Fruit fly (Drosophila melanogaster) whole organism, embryonic: ENCODE results near the gene PsGEF.
A peak's percentile ranks its signal among the peaks of the same experiment; 100 is the strongest.

ENCODE experiments used
- Aef1 ChIP-seq: fragments of 200-800 bp; sonication (Bioruptor generic); IDR thresholded peaks from 3 replicates; pipeline ENCODE4 v1.3.6; 2022; ENCODE audit warnings: missing biosample characterization, missing genetic modification characterization
- CG11504 ChIP-seq: fragments of 200-800 bp; sonication (Bioruptor generic); optimal IDR thresholded peaks from 3 replicates; lab custom pipeline; 2019; ENCODE audit warnings: missing biosample characterization, mild to moderate bottlenecking, missing genetic modification characterization, moderate library complexity
- CG12155 ChIP-seq: fragments of 200-800 bp; sonication (Bioruptor generic); optimal IDR thresholded peaks from 3 replicates; lab custom pipeline; 2016; ENCODE audit warnings: missing biosample characterization, missing genetic modification characterization
- CG12391 ChIP-seq: fragments of 200-800 bp; sonication (Bioruptor generic); optimal IDR thresholded peaks from 3 replicates; lab custom pipeline; 2018; ENCODE audit warnings: missing biosample characterization, mild to moderate bottlenecking, missing genetic modification characterization, moderate library complexity
- CG12942 ChIP-seq: fragments of 200-800 bp; sonication (Bioruptor generic); optimal IDR thresholded peaks from 3 replicates; lab custom pipeline; 2016; ENCODE audit warnings: missing biosample characterization, missing genetic modification characterization
- CG13424 ChIP-seq: fragments of 200-800 bp; sonication (Bioruptor generic); optimal IDR thresholded peaks from 2 replicates; lab custom pipeline; 2019; ENCODE audit warnings: missing biosample characterization, mild to moderate bottlenecking, missing genetic modification characterization, moderate library complexity
- CG14441 ChIP-seq: fragments of 200-800 bp; sonication (Bioruptor generic); IDR thresholded peaks from 2 replicates; pipeline ENCODE4 v1.3.6; 2022; ENCODE audit warnings: missing biosample characterization, missing genetic modification characterization
- CG15269 ChIP-seq: fragments of 200-800 bp; sonication (Bioruptor generic); optimal IDR thresholded peaks from 2 replicates; lab custom pipeline; 2018; ENCODE audit warnings: missing biosample characterization, mild to moderate bottlenecking, missing genetic modification characterization, moderate library complexity
- CG17359 ChIP-seq: fragments of 200-800 bp; sonication (Bioruptor generic); optimal IDR thresholded peaks from 3 replicates; lab custom pipeline; 2018; ENCODE audit warnings: missing biosample characterization, mild to moderate bottlenecking, missing genetic modification characterization, moderate library complexity
- CG17829 ChIP-seq: fragments of 200-800 bp; optimal IDR thresholded peaks from 2 replicates; lab custom pipeline; 2019; ENCODE audit warnings: missing biosample characterization, mild to moderate bottlenecking, missing genetic modification characterization, moderate library complexity
- CG18262 ChIP-seq: fragments of 200-800 bp; optimal IDR thresholded peaks from 3 replicates; lab custom pipeline; 2019; ENCODE audit warnings: missing biosample characterization, mild to moderate bottlenecking, missing genetic modification characterization, moderate library complexity
- CG2712 ChIP-seq: fragments of 200-800 bp; optimal IDR thresholded peaks from 3 replicates; lab custom pipeline; 2019; ENCODE audit warnings: missing biosample characterization, mild to moderate bottlenecking, missing genetic modification characterization, moderate library complexity
- CG30403 ChIP-seq: fragments of 200-800 bp; sonication (Bioruptor generic); optimal IDR thresholded peaks from 3 replicates; lab custom pipeline; 2016; ENCODE audit warnings: missing biosample characterization, missing genetic modification characterization
- CG3163 ChIP-seq: fragments of 200-800 bp; sonication (Bioruptor generic); optimal IDR thresholded peaks from 3 replicates; lab custom pipeline; 2016; ENCODE audit warnings: missing biosample characterization, missing genetic modification characterization
- CG32772 ChIP-seq: fragments of 200-800 bp; sonication (Bioruptor generic); IDR thresholded peaks from 2 replicates; pipeline ENCODE4 v1.3.6; 2022; ENCODE audit warnings: missing biosample characterization, missing genetic modification characterization
- CG6689 ChIP-seq: fragments of 200-800 bp; sonication (Bioruptor generic); IDR thresholded peaks from 2 replicates; pipeline ENCODE4 v1.3.6; 2022; ENCODE audit warnings: missing biosample characterization, missing genetic modification characterization
- CG6765 ChIP-seq: fragments of 200-800 bp; sonication (Bioruptor generic); optimal IDR thresholded peaks from 3 replicates; lab custom pipeline; 2017; ENCODE audit warnings: missing biosample characterization, mild to moderate bottlenecking, missing genetic modification characterization
- CG7556 ChIP-seq: fragments of 200-800 bp; sonication (Bioruptor generic); optimal IDR thresholded peaks from 2 replicates; lab custom pipeline; 2017; ENCODE audit warnings: missing biosample characterization, mild to moderate bottlenecking, missing genetic modification characterization
- CG7839 ChIP-seq: fragments of 200-800 bp; sonication (Bioruptor generic); optimal IDR thresholded peaks from 3 replicates; lab custom pipeline; 2018; ENCODE audit warnings: missing biosample characterization, mild to moderate bottlenecking, missing genetic modification characterization, moderate library complexity
- CG7928 ChIP-seq: fragments of 200-800 bp; sonication (Bioruptor generic); optimal IDR thresholded peaks from 2 replicates; lab custom pipeline; 2017; ENCODE audit warnings: missing biosample characterization, mild to moderate bottlenecking, missing genetic modification characterization
- CG8478 ChIP-seq: fragments of >200 bp; optimal IDR thresholded peaks from 2 replicates; lab custom pipeline; 2018
- CG9437 ChIP-seq: fragments of 200-800 bp; sonication (Bioruptor generic); optimal IDR thresholded peaks from 2 replicates; lab custom pipeline; 2018; ENCODE audit warnings: missing biosample characterization, mild to moderate bottlenecking, missing genetic modification characterization
- CoRest ChIP-seq: fragments of 200-800 bp; sonication (Bioruptor generic); optimal IDR thresholded peaks from 3 replicates; lab custom pipeline; 2018; ENCODE audit warnings: missing biosample characterization, mild to moderate bottlenecking, missing genetic modification characterization, moderate library complexity
- D19A ChIP-seq: fragments of 200-800 bp; optimal IDR thresholded peaks from 3 replicates; lab custom pipeline; 2019; ENCODE audit warnings: missing biosample characterization, mild to moderate bottlenecking, missing genetic modification characterization, moderate library complexity
- HLH3B ChIP-seq: fragments of 200-800 bp; sonication (Bioruptor generic); IDR thresholded peaks from 2 replicates; pipeline ENCODE4 v1.3.6; 2022; ENCODE audit warnings: missing biosample characterization, missing genetic modification characterization
- Med ChIP-seq: fragments of 200-800 bp; sonication (Bioruptor generic); peaks from one replicate; lab custom pipeline; 2016; ENCODE audit warnings: missing biosample characterization, missing genetic modification characterization, mild to moderate bottlenecking, inconsistent platforms, moderate library complexity
- Nf-YA ChIP-seq: fragments of 200-800 bp; sonication (Bioruptor generic); IDR thresholded peaks from 2 replicates; pipeline ENCODE4 v1.3.6; 2022; ENCODE audit warnings: missing biosample characterization, missing genetic modification characterization
- Rx ChIP-seq: fragments of 200-800 bp; sonication (Bioruptor generic); IDR thresholded peaks from 2 replicates; pipeline ENCODE4 v1.3.6; 2022; ENCODE audit warnings: missing biosample characterization, missing genetic modification characterization
- Ssrp ChIP-seq: fragments of 200-800 bp; sonication (Bioruptor generic); optimal IDR thresholded peaks from 2 replicates; lab custom pipeline; 2018; ENCODE audit warnings: missing biosample characterization, mild to moderate bottlenecking, missing genetic modification characterization, moderate library complexity
- Xbp1 ChIP-seq: fragments of 200-800 bp; sonication (Bioruptor generic); optimal IDR thresholded peaks from 3 replicates; lab custom pipeline; 2016; ENCODE audit warnings: missing biosample characterization, mild to moderate bottlenecking, missing genetic modification characterization
- Xrp1 ChIP-seq: fragments of 200-800 bp; sonication (Bioruptor generic); IDR thresholded peaks from 2 replicates; pipeline ENCODE4 v1.3.6; 2022; ENCODE audit warnings: missing biosample characterization, missing genetic modification characterization
- az2 ChIP-seq: fragments of 200-800 bp; sonication (Bioruptor generic); optimal IDR thresholded peaks from 3 replicates; lab custom pipeline; 2016; ENCODE audit warnings: missing biosample characterization, missing genetic modification characterization
- dmrt11E ChIP-seq: fragments of 200-800 bp; sonication (Bioruptor generic); optimal IDR thresholded peaks from 3 replicates; lab custom pipeline; 2018; ENCODE audit warnings: missing biosample characterization, mild to moderate bottlenecking, missing genetic modification characterization, moderate library complexity
- dmrt99B ChIP-seq: fragments of 200-800 bp; sonication (Bioruptor generic); optimal IDR thresholded peaks from 2 replicates; lab custom pipeline; 2018; ENCODE audit warnings: missing biosample characterization, mild to moderate bottlenecking, missing genetic modification characterization, moderate library complexity
- dpn ChIP-seq, 2 experiments: fragments of 200-800 bp; sonication (Bioruptor generic); optimal IDR thresholded peaks; 3 replicates each; lab custom pipeline; 2016; ENCODE audit warnings: missing biosample characterization in 2 of 2, missing genetic modification characterization in 2 of 2
- grau ChIP-seq: fragments of 200-800 bp; optimal IDR thresholded peaks from 3 replicates; lab custom pipeline; 2019; ENCODE audit warnings: missing biosample characterization, mild to moderate bottlenecking, missing genetic modification characterization, moderate library complexity
- gsb-n ChIP-seq: fragments of 200-800 bp; sonication (Bioruptor generic); optimal IDR thresholded peaks from 3 replicates; lab custom pipeline; 2018; ENCODE audit warnings: missing biosample characterization, mild to moderate bottlenecking, missing genetic modification characterization
- ham ChIP-seq: fragments of 200-800 bp; sonication (Bioruptor generic); IDR thresholded peaks from 2 replicates; pipeline ENCODE4 v1.3.6; 2022; ENCODE audit warnings: missing biosample characterization, missing genetic modification characterization
- knrl ChIP-seq: fragments of 200-800 bp; sonication (Bioruptor generic); IDR thresholded peaks from 3 replicates; pipeline ENCODE4 v1.3.6; 2022; ENCODE audit warnings: missing biosample characterization, missing genetic modification characterization; ENCODE audit not compliant: partially characterized antibody
- lmd ChIP-seq: fragments of 200-800 bp; sonication (Bioruptor generic); IDR thresholded peaks from 2 replicates; pipeline ENCODE4 v1.3.6; 2022; ENCODE audit warnings: missing biosample characterization, missing genetic modification characterization
- nmo ChIP-seq: fragments of 200-800 bp; sonication (Bioruptor generic); optimal IDR thresholded peaks from 2 replicates; lab custom pipeline; 2018; ENCODE audit warnings: missing biosample characterization, mild to moderate bottlenecking, missing genetic modification characterization, moderate library complexity
- odd ChIP-seq: fragments of 200-800 bp; sonication (Bioruptor generic); optimal IDR thresholded peaks from 2 replicates; lab custom pipeline; 2017; ENCODE audit warnings: missing biosample characterization, mild to moderate bottlenecking, missing genetic modification characterization
- phol ChIP-seq: fragments of 200-800 bp; sonication (Bioruptor generic); optimal IDR thresholded peaks from 3 replicates; lab custom pipeline; 2018; ENCODE audit warnings: missing biosample characterization, mild to moderate bottlenecking, missing genetic modification characterization, moderate library complexity
- row ChIP-seq: fragments of 200-800 bp; sonication (Bioruptor generic); IDR thresholded peaks from 3 replicates; pipeline ENCODE4 v1.3.6; 2022; ENCODE audit warnings: missing biosample characterization, missing genetic modification characterization
- sisA ChIP-seq: fragments of 200-800 bp; sonication (Bioruptor generic); IDR thresholded peaks from 2 replicates; pipeline ENCODE4 v1.3.6; 2022; ENCODE audit warnings: missing biosample characterization, missing genetic modification characterization
- tio ChIP-seq: fragments of 200-800 bp; sonication (Bioruptor generic); optimal IDR thresholded peaks from 2 replicates; lab custom pipeline; 2017; ENCODE audit warnings: missing biosample characterization, missing genetic modification characterization, inconsistent platforms
- unpg ChIP-seq: fragments of 200-800 bp; sonication (Bioruptor generic); optimal IDR thresholded peaks from 3 replicates; lab custom pipeline; 2018; ENCODE audit warnings: missing biosample characterization, mild to moderate bottlenecking, missing genetic modification characterization, moderate library complexity
- wdn ChIP-seq: fragments of 200-800 bp; sonication (Bioruptor generic); IDR thresholded peaks from 2 replicates; pipeline ENCODE4 v1.3.6; 2022; ENCODE audit warnings: missing biosample characterization, missing genetic modification characterization

The PsGEF gene

DNA sequence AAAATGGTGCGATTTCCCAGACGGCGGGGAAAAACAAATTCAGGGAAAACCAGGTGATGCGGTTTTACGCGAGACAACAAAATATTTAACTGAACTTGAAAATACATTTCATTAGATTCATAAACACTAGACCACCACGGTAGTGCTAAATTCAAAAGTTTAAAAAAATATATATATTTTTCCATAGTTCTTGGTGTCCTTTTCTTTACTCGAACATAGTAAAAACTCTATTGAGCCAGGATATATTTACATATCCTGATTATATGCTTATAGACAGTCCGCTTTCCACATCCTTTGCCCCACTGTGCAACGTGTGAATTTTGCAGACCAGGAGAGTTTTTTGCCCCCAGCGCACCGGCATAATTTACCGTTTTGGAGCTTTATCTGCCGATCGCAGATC, 22.1 kb downstream of the PsGEF start (continued):
- TF ChIP-seq CG2712 (tag; lab: Kevin White, UChicago) (peak; percentile 47), CG32772 (no peak), CG11504 (tag; lab: Kevin White, UChicago) (peak; percentile 58), sisA (GFP tag; lab: Robert Waterston, UW) (0 out of 2 replicates have a peak, but pooled peaks have one; percentile 14), unpg (GFP tag; lab: Kevin White, UChicago) (peak; percentile 25), row (peak; percentile 48), grau (tag; lab: Kevin White, UChicago) (peak; percentile 24), HLH3B (GFP tag; lab: Robert Waterston, UW) (peak; percentile 40; the same call in 1 of the 2 replicates), CG18262 (tag; lab: Kevin White, UChicago) (peak; percentile 36), CG17829 (tag; lab: Kevin White, UChicago) (peak; percentile 7), CG12391 (peak; percentile 21), D19A (tag; lab: Kevin White, UChicago) (peak; percentile 21), knrl (GFP tag; lab: Robert Waterston, UW) (no peak), gsb-n (no peak), CoRest (tag; lab: Kevin White, UChicago) (peak; percentile 3), ham (no peak), nmo (GFP tag; lab: Kevin White, UChicago) (peak; percentile 29), Ssrp (tag; lab: Kevin White, UChicago) (peak; percentile 25), CG9437 (GFP tag; lab: Kevin White, UChicago) (peak; percentile 12), CG12155 (GFP tag; lab: Kevin White, UChicago) (no peak), CG8478 (lab: Kevin White, UChicago) (no peak), Rx (GFP tag; lab: Robert Waterston, UW) (no peak; the same call in 1 of the 2 replicates), lmd (GFP tag; lab: Robert Waterston, UW) (peak; percentile 29; the same call in 1 of the 2 replicates), Xrp1 (peak; percentile 51), CG6765 (GFP tag; lab: Kevin White, UChicago) (no peak), CG7928 (GFP tag; lab: Kevin White, UChicago) (no peak), CG7839 (peak; percentile 33), az2 (peak; percentile 19), dmrt11E (tag; lab: Kevin White, UChicago) (peak; percentile 1), CG7556 (GFP tag; lab: Kevin White, UChicago) (peak; percentile 7), CG14441 (GFP tag; lab: Robert Waterston, UW) (0 out of 2 replicates have a peak, but pooled peaks have one; percentile 10), CG30403 (GFP tag; lab: Kevin White, UChicago) (peak; percentile 43), wdn (no peak), dmrt99B (tag; lab: Kevin White, UChicago) (peak; percentile 39), dpn (GFP tag; optimal IDR thresholded peaks at IDR 0.05; lab: Kevin White, UChicago) (peak in 1 of 2 experiments; percentile 1), odd (GFP tag; lab: Kevin White, UChicago) (no peak), CG3163 (GFP tag; lab: Kevin White, UChicago) (no peak), Med (GFP tag; lab: Kevin White, UChicago) (peak; percentile 69), CG6689 (GFP tag; lab: Robert Waterston, UW) (peak; percentile 23; the same call in 1 of the 2 replicates), CG17359 (tag; lab: Kevin White, UChicago) (peak; percentile 17), CG13424 (tag; lab: Kevin White, UChicago) (peak; percentile 12), Xbp1 (GFP tag; lab: Kevin White, UChicago) (peak; percentile 24), CG12942 (peak; percentile 7), Nf-YA (GFP tag; lab: Robert Waterston, UW) (no peak), phol (tag; lab: Kevin White, UChicago) (peak; percentile 25), Aef1 (GFP tag; lab: Robert Waterston, UW) (peak; percentile 20; the same call in 1 of the 3 replicates), CG15269 (tag; lab: Kevin White, UChicago) (peak; percentile 30), tio (GFP tag; lab: Kevin White, UChicago) (peak; percentile 2)
